Fruit fly (Drosophila melanogaster): Measurements from ENCODE around the gene Cul3.

- TF ChIP-seq CG8478 (optimal IDR thresholded peaks at IDR 0.05) (no peak), CTCF (optimal IDR thresholded peaks at IDR 0.05) (no peak)
Observed at dm6 chr2L:15274292-15274691, 2.5 kb upstream of the Cul3 start.
